Worm (Caenorhabditis elegans): ENCODE measurements around the gene prmt-5.

Gene prmt-5

DNA sequence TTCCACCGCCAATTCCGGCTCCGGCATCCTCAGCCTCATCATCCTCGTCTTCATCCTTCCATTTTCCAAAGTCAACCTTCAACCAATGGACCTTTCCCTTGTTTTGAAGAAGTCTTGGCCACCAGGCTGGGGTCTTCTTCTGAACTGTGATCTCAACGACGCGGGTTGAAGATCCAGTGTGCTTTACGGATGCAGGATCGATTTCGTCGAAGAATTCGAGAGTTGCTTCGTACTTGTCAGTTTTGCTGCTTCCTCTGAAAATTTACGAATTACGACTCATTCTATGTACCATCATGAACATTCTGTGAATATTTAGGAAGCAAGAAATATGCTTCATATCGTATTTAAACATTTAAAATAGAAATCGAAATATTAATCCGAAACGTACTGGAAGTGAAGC lies 43.9 kb downstream of the prmt-5 start:
- TF ChIP-seq hlh-6 (tag; optimal IDR thresholded peaks at IDR 0.05) (no peak), sox-2 (GFP tag; IDR thresholded peaks at IDR 0.05) (no peak), ceh-24 (tag; optimal IDR thresholded peaks at IDR 0.05) (no peak), ahr-1 (tag; optimal IDR thresholded peaks at IDR 0.05) (no peak), sdc-2 (tag; optimal IDR thresholded peaks at IDR 0.05) (no peak), nhr-232 (tag; optimal IDR thresholded peaks at IDR 0.05) (no peak), K02D7.2 (tag; optimal IDR thresholded peaks at IDR 0.05) (no peak), lim-6 (tag; optimal IDR thresholded peaks at IDR 0.05) (no peak), unc-86 (tag; optimal IDR thresholded peaks at IDR 0.05) (no peak), odd-2 (tag; optimal IDR thresholded peaks at IDR 0.05) (no peak), F13H6.1 (tag; optimal IDR thresholded peaks at IDR 0.05) (no peak), dmd-4 (tag; optimal IDR thresholded peaks at IDR 0.05; ENCODE audit: borderline replicate concordance) (no peak), pros-1 (tag; optimal IDR thresholded peaks at IDR 0.05) (no peak), ama-1 (optimal IDR thresholded peaks at IDR 0.05) (no peak)

- TF ChIP-seq zip-5 (tag; optimal IDR thresholded peaks at IDR 0.05) (no peak), nfya-1 (tag; optimal IDR thresholded peaks at IDR 0.05) (peak; percentile 23), unc-55 (GFP tag; optimal IDR thresholded peaks at IDR 0.05) (peak; percentile 22), sox-4 (tag; optimal IDR thresholded peaks at IDR 0.05) (no peak), ceh-34 (tag; optimal IDR thresholded peaks at IDR 0.05) (peak; percentile 18), ets-4 (tag; optimal IDR thresholded peaks at IDR 0.05) (no peak), ceh-14 (tag; optimal IDR thresholded peaks at IDR 0.05) (peak; percentile 49), ceh-31 (tag; optimal IDR thresholded peaks at IDR 0.05) (peak; percentile 44), ceh-48 (tag; optimal IDR thresholded peaks at IDR 0.05) (peak; percentile 4), unc-42 (tag; optimal IDR thresholded peaks at IDR 0.05) (peak; percentile 22), nhr-232 (tag; optimal IDR thresholded peaks at IDR 0.05) (no peak), dmd-4 (tag; optimal IDR thresholded peaks at IDR 0.05; ENCODE audit: borderline replicate concordance) (no peak), ceh-30 (tag; optimal IDR thresholded peaks at IDR 0.05) (no peak)
Measured at ce11 chrIII:5274715-5275355, 44.5 kb downstream of the prmt-5 start, which contains the start of the genes daf-41 and toc-1. Gene daf-41 (minus strand): TSS chrIII:5274765. Gene toc-1 (plus strand): TSS chrIII:5275251.

DNA sequence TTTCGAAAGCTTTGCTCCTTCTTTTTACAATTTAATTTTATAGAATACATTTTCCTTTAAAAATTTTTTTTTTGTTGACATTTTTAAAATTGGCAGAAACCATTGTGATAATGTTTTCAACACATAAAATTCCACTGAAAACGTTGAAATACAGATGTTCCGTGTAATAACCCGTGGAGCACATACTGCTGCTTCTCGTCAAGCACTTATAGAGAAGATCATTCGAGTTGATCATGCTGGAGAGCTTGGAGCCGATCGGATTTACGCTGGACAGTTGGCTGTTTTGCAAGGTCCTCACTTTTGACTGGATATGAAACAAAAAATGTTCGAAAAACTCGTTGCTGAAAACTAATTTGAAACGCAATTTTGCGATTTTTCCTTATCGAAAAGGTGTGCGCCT lies 47.4 kb downstream of the prmt-5 start, which contains the start of gene clk-1:
TSS of gene clk-1 (plus strand) at position 155 of the 400 bp plus-strand sequence.
- no peak for TF ChIP-seq sox-4 (tag; optimal IDR thresholded peaks at IDR 0.05)
- TF ChIP-seq nhr-11 (tag; optimal IDR thresholded peaks at IDR 0.05) = no peak
- TF ChIP-seq ceh-30 (tag; optimal IDR thresholded peaks at IDR 0.05) = no peak
- no peak for TF ChIP-seq rnt-1 (tag; optimal IDR thresholded peaks at IDR 0.05)
- no peak for TF ChIP-seq ceh-18 (tag; optimal IDR thresholded peaks at IDR 0.05)
- no peak for TF ChIP-seq ceh-24 (tag; optimal IDR thresholded peaks at IDR 0.05)
- TF ChIP-seq zip-5 (tag; optimal IDR thresholded peaks at IDR 0.05) = no peak
- no peak for TF ChIP-seq ceh-2 (tag; optimal IDR thresholded peaks at IDR 0.05)
- TF ChIP-seq ceh-31 (tag; optimal IDR thresholded peaks at IDR 0.05) = no peak
- no peak for TF ChIP-seq pha-2 (tag; optimal IDR thresholded peaks at IDR 0.05)
- TF ChIP-seq gmeb-2 (tag; optimal IDR thresholded peaks at IDR 0.05) = no peak
- TF ChIP-seq che-1 (tag; optimal IDR thresholded peaks at IDR 0.05) = no peak
- no peak for TF ChIP-seq lim-6 (tag; optimal IDR thresholded peaks at IDR 0.05)
- no peak for TF ChIP-seq eyg-1 (tag; optimal IDR thresholded peaks at IDR 0.05)
- TF ChIP-seq madf-2 (tag; optimal IDR thresholded peaks at IDR 0.05) = no peak
- TF ChIP-seq ceh-9 (tag; optimal IDR thresholded peaks at IDR 0.05) = no peak
- TF ChIP-seq K09A11.1 (tag; optimal IDR thresholded peaks at IDR 0.05; ENCODE audit: insufficient read depth) = no peak
- no peak for TF ChIP-seq Y22D7AL.16 (tag; optimal IDR thresholded peaks at IDR 0.05)
- no peak for TF ChIP-seq pha-4 (tag; optimal IDR thresholded peaks at IDR 0.05)

ce11 chrIII:5280228-5280627 lies 49.9 kb downstream of the prmt-5 start:
- TF ChIP-seq C38D4.7 (GFP tag; optimal IDR thresholded peaks at IDR 0.05) (no peak), ceh-45 (GFP tag; IDR thresholded peaks at IDR 0.05) (no peak), pax-1 (tag; optimal IDR thresholded peaks at IDR 0.05) (no peak), ceh-31 (tag; optimal IDR thresholded peaks at IDR 0.05) (no peak), K09A11.1 (tag; optimal IDR thresholded peaks at IDR 0.05; ENCODE audit: insufficient read depth) (no peak), C08G9.2 (tag; optimal IDR thresholded peaks at IDR 0.05) (no peak), unc-3 (GFP tag; conservative IDR thresholded peaks at IDR 0.05) (no peak), unc-3 (tag; optimal IDR thresholded peaks at IDR 0.05) (no peak)
